Fruit fly (Drosophila melanogaster): ENCODE results near the gene CG6836.

CG6836 gene

DNA sequence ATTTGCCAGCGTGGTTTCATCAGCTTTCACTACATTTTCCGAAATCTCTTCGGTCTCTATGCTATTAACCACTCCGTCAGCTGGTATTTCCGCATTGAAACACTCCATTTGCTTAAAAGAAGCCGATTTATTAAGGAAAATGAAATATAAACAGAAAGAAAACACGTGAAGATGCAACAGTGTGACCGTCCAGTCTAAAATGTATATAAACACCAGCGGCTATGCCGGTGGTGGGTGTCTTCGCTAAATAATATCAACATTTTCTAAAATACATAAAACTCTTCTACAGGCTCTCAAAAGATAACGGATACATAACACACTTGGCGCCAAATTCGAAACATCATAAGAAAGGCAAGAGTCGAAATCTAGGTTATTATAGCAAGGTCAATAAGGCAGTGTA is 50.0 kb downstream of the CG6836 start, which contains the start of gene CG3808 (continued):
- TF ChIP-seq CG3163 (GFP tag; optimal IDR thresholded peaks at IDR 0.05) = peak; percentile 41
- TF ChIP-seq CG7357 (GFP tag; IDR thresholded peaks at IDR 0.05) = no peak
- peak; percentile 86 for TF ChIP-seq MBD-R2 (GFP tag; IDR thresholded peaks at IDR 0.05)
- TF ChIP-seq CG12104 (GFP tag; optimal IDR thresholded peaks at IDR 0.05) = no peak
- peak in 1 of 2 experiments; percentile 47 for TF ChIP-seq insv (GFP tag; optimal IDR thresholded peaks at IDR 0.05)
- TF ChIP-seq CG1603 (tag; optimal IDR thresholded peaks at IDR 0.05) = peak; percentile 74
- peak; percentile 91 for TF ChIP-seq HmgD (GFP tag; optimal IDR thresholded peaks at IDR 0.05)
- TF ChIP-seq nau (GFP tag; optimal IDR thresholded peaks at IDR 0.05) = no peak
- TF ChIP-seq pum (GFP tag; optimal IDR thresholded peaks at IDR 0.05) = no peak
- no peak for TF ChIP-seq z (GFP tag; IDR thresholded peaks at IDR 0.05)
- no peak for TF ChIP-seq rib (GFP tag; IDR thresholded peaks at IDR 0.05)
- TF ChIP-seq chif (GFP tag; optimal IDR thresholded peaks at IDR 0.05) = peak in 1 of 2 experiments; percentile 6
- TF ChIP-seq Dek (tag; optimal IDR thresholded peaks at IDR 0.05) = peak; percentile 66
- peak; percentile 89 for TF ChIP-seq Ets97D (GFP tag; optimal IDR thresholded peaks at IDR 0.05)
- TF ChIP-seq CG9932 (GFP tag; IDR thresholded peaks at IDR 0.05) = peak; percentile 29; the same call in 1 of the 2 replicates
- peak; percentile 67 for TF ChIP-seq p53 (GFP tag; optimal IDR thresholded peaks at IDR 0.05)
- TF ChIP-seq CG10543 (GFP tag; optimal IDR thresholded peaks at IDR 0.05) = no peak
- peak; percentile 53 for TF ChIP-seq CG13287 (GFP tag; IDR thresholded peaks at IDR 0.05; ENCODE audit: partially characterized antibody)
- peak; percentile 71; the same call in 2 of the 3 replicates for TF ChIP-seq CG2199 (GFP tag; IDR thresholded peaks at IDR 0.05)
- TF ChIP-seq ttk (GFP tag; IDR thresholded peaks at IDR 0.05) = no peak
- TF ChIP-seq Poxn (GFP tag; IDR thresholded peaks at IDR 0.05) = no peak
- no peak for TF ChIP-seq pfk (GFP tag; optimal IDR thresholded peaks at IDR 0.05)
- TF ChIP-seq cato (GFP tag; optimal IDR thresholded peaks at IDR 0.05; ENCODE audit: borderline replicate concordance) = no peak
- peak; percentile 41 for TF ChIP-seq MESR4 (GFP tag; optimal IDR thresholded peaks at IDR 0.05)
- TF ChIP-seq Rfx (GFP tag; IDR thresholded peaks at IDR 0.05) = peak; percentile 34; the same call in 1 of the 2 replicates
- TF ChIP-seq cad (GFP tag; optimal IDR thresholded peaks at IDR 0.05) = no peak
- no peak for TF ChIP-seq grau (tag; optimal IDR thresholded peaks at IDR 0.05)
- peak; percentile 26 for TF ChIP-seq Xbp1 (GFP tag; optimal IDR thresholded peaks at IDR 0.05)
- TF ChIP-seq Camta (GFP tag; optimal IDR thresholded peaks at IDR 0.05) = peak; percentile 9
- no peak; the same call in 1 of the 2 replicates for TF ChIP-seq Adf1 (GFP tag; IDR thresholded peaks at IDR 0.05)
- no peak for TF ChIP-seq Gsc (GFP tag; IDR thresholded peaks at IDR 0.05)
- TF ChIP-seq CG2129 (GFP tag; IDR thresholded peaks at IDR 0.05; ENCODE audit: partially characterized antibody) = no peak
- peak; percentile 99 for TF ChIP-seq dm (GFP tag; optimal IDR thresholded peaks at IDR 0.05)
- TF ChIP-seq CG1233 (GFP tag; optimal IDR thresholded peaks at IDR 0.05) = no peak
- TF ChIP-seq Jarid2 (GFP tag; optimal IDR thresholded peaks at IDR 0.05) = no peak
- peak; percentile 14 for TF ChIP-seq Bteb2 (GFP tag; optimal IDR thresholded peaks at IDR 0.05)
- no peak for TF ChIP-seq D19A (tag; optimal IDR thresholded peaks at IDR 0.05)
- no peak for TF ChIP-seq Sox100B (GFP tag; optimal IDR thresholded peaks at IDR 0.05)
- no peak for TF ChIP-seq Bdp1 (GFP tag; optimal IDR thresholded peaks at IDR 0.05)
- no peak for TF ChIP-seq CG33557 (GFP tag; optimal IDR thresholded peaks at IDR 0.05)
- no peak for TF ChIP-seq HLH4C (GFP tag; IDR thresholded peaks at IDR 0.05; ENCODE audit: partially characterized antibody)
- no peak for TF ChIP-seq chn (GFP tag; optimal IDR thresholded peaks at IDR 0.05)
- TF ChIP-seq kni (GFP tag; optimal IDR thresholded peaks at IDR 0.05) = no peak
- peak; percentile 34 for TF ChIP-seq gcm (GFP tag; optimal IDR thresholded peaks at IDR 0.05)
- no peak for TF ChIP-seq CG8924 (tag; optimal IDR thresholded peaks at IDR 0.05)
- TF ChIP-seq CG10274 (GFP tag; optimal IDR thresholded peaks at IDR 0.05) = no peak
- TF ChIP-seq CG6689 (GFP tag; IDR thresholded peaks at IDR 0.05) = no peak
- TF ChIP-seq CG12769 (tag; optimal IDR thresholded peaks at IDR 0.05) = no peak
- TF ChIP-seq CG4820 (GFP tag; optimal IDR thresholded peaks at IDR 0.05) = no peak
- no peak for TF ChIP-seq Spps (tag; optimal IDR thresholded peaks at IDR 0.05)
- no peak for TF ChIP-seq CG13894 (tag; optimal IDR thresholded peaks at IDR 0.05)
